Worm (Caenorhabditis elegans) whole organism, L4 larva: ENCODE measurements around the gene K10H10.4.

ENCODE experiments used
- F26F4.8 ChIP-seq: fragments of 200-800 bp; sonication (Bioruptor generic); conservative IDR thresholded peaks from 2 replicates; pipeline ENCODE4 v1.3.6; 2022; ENCODE audit warnings: missing genetic modification characterization, missing compliant biosample characterization
- F37D6.2 ChIP-seq: sonication (generic microtip); optimal IDR thresholded peaks from 2 replicates; lab custom pipeline; 2016; ENCODE audit warnings: mild to moderate bottlenecking, missing genetic modification characterization, missing compliant biosample characterization
- Y75B8A.6 ChIP-seq: fragments of 200-800 bp; sonication (Bioruptor generic); IDR thresholded peaks from 2 replicates; pipeline ENCODE4 v1.3.6; 2022; ENCODE audit warnings: missing genetic modification reagents, missing genetic modification characterization, missing compliant biosample characterization
- ZK337.2 ChIP-seq: fragments of 200-800 bp; sonication (Bioruptor generic); IDR thresholded peaks from 2 replicates; pipeline ENCODE4 v1.3.6; 2022; ENCODE audit warnings: missing genetic modification reagents, missing genetic modification characterization, missing compliant biosample characterization
- aha-1 ChIP-seq: fragments of 150-350 bp; peaks from one replicate; lab custom pipeline; 2014; ENCODE audit warnings: missing biosample characterization, missing genetic modification characterization
- arid-1 ChIP-seq: fragments of 200-800 bp; sonication (Bioruptor generic); conservative IDR thresholded peaks from 2 replicates; pipeline ENCODE4 v1.3.6; 2022; ENCODE audit warnings: missing genetic modification reagents, missing genetic modification characterization, missing compliant biosample characterization
- ceh-20 ChIP-seq: fragments of 200-800 bp; sonication (Bioruptor generic); IDR thresholded peaks from 2 replicates; pipeline ENCODE4 v1.3.6; 2022; ENCODE audit warnings: missing genetic modification reagents, missing genetic modification characterization, missing compliant biosample characterization
- ceh-44 ChIP-seq: fragments of 200-800 bp; sonication (Bioruptor generic); IDR thresholded peaks from 2 replicates; pipeline ENCODE4 v1.3.6; 2022; ENCODE audit warnings: missing genetic modification reagents, missing genetic modification characterization, missing compliant biosample characterization
- ctbp-1 ChIP-seq: fragments of 200-800 bp; sonication (Bioruptor generic); IDR thresholded peaks from 2 replicates; pipeline ENCODE4 v1.3.6; 2022; ENCODE audit warnings: missing genetic modification reagents, missing genetic modification characterization, missing compliant biosample characterization
- daf-16 ChIP-seq, 3 experiments: sonication (generic microtip); optimal IDR thresholded peaks; 2 replicates each; lab custom pipeline; 2016 to 2017; ENCODE audit warnings: missing genetic modification characterization in 3 of 3, missing genetic modification reagents in 3 of 3, mild to moderate bottlenecking in 2 of 3, missing compliant biosample characterization in 2 of 3, missing biosample characterization in 1 of 3, moderate library complexity in 1 of 3
- daf-8 ChIP-seq: fragments of 200-800 bp; sonication (Bioruptor generic); IDR thresholded peaks from 2 replicates; pipeline ENCODE4 v1.3.6; 2022; ENCODE audit warnings: missing genetic modification characterization, missing compliant biosample characterization
- dmd-8 ChIP-seq: fragments of 200-800 bp; sonication (Bioruptor generic); IDR thresholded peaks from 2 replicates; pipeline ENCODE4 v1.3.6; 2022; ENCODE audit warnings: missing genetic modification characterization, missing compliant biosample characterization
- dpl-1 ChIP-seq: fragments of 150-350 bp; optimal IDR thresholded peaks from 2 replicates; lab custom pipeline; 2014; ENCODE audit warnings: missing biosample characterization, missing genetic modification reagents, missing genetic modification characterization
- dve-1 ChIP-seq: sonication (generic microtip); optimal IDR thresholded peaks from 2 replicates; lab custom pipeline; 2017; ENCODE audit warnings: antibody characterized with exemption, mild to moderate bottlenecking, missing genetic modification characterization, missing compliant biosample characterization; ENCODE audit not compliant: insufficient read depth
- egl-43 ChIP-seq: fragments of 200-800 bp; sonication (Bioruptor generic); IDR thresholded peaks from 2 replicates; pipeline ENCODE4 v1.3.6; 2022; ENCODE audit warnings: missing genetic modification reagents, missing genetic modification characterization, missing compliant biosample characterization
- fos-1 ChIP-seq: fragments of 150-350 bp; optimal IDR thresholded peaks from 2 replicates; lab custom pipeline; 2014; ENCODE audit warnings: missing biosample characterization, missing genetic modification characterization
- hif-1 ChIP-seq, 2 experiments: sonication (generic microtip); optimal IDR thresholded peaks; 2 replicates each; lab custom pipeline; 2016 to 2017; ENCODE audit warnings: missing compliant biosample characterization in 2 of 2, missing genetic modification characterization in 2 of 2, missing genetic modification reagents in 2 of 2, missing genotype in 2 of 2, mild to moderate bottlenecking in 1 of 2
- hlh-11 ChIP-seq: fragments of 200-800 bp; sonication (Bioruptor generic); optimal IDR thresholded peaks from 2 replicates; lab custom pipeline; 2018; ENCODE audit warnings: mild to moderate bottlenecking, missing genetic modification characterization, missing compliant biosample characterization
- hlh-30 ChIP-seq: sonication (generic microtip); optimal IDR thresholded peaks from 2 replicates; lab custom pipeline; 2017; ENCODE audit warnings: antibody characterized with exemption, mild to moderate bottlenecking, missing genetic modification characterization, missing compliant biosample characterization; ENCODE audit not compliant: insufficient read depth
- lin-39 ChIP-seq: fragments of 150-350 bp; optimal IDR thresholded peaks from 2 replicates; lab custom pipeline; 2014; ENCODE audit warnings: missing biosample characterization, missing genetic modification reagents, missing genetic modification characterization
- lir-3 ChIP-seq: sonication (generic microtip); optimal IDR thresholded peaks from 2 replicates; lab custom pipeline; 2016; ENCODE audit warnings: mild to moderate bottlenecking, missing genetic modification characterization, missing compliant biosample characterization
- madf-9 ChIP-seq: fragments of 200-800 bp; sonication (Bioruptor generic); conservative IDR thresholded peaks from 2 replicates; pipeline ENCODE4 v1.3.6; 2022; ENCODE audit warnings: missing genetic modification reagents, missing genetic modification characterization, missing compliant biosample characterization
- mdl-1 ChIP-seq, 2 experiments: fragments of 150-350 bp in 1 of 2; sonication (generic microtip) in 1 of 2; optimal IDR thresholded peaks; 2 replicates each; lab custom pipeline; 2014 to 2017; ENCODE audit warnings: missing biosample characterization in 2 of 2, missing genetic modification characterization in 2 of 2
- mep-1 ChIP-seq: fragments of 150-350 bp; sonication (generic microtip); optimal IDR thresholded peaks from 3 replicates; lab custom pipeline; 2014; ENCODE audit warnings: missing biosample characterization, missing genetic modification characterization
- mxl-3 ChIP-seq: fragments of 200-800 bp; sonication (Bioruptor generic); optimal IDR thresholded peaks from 2 replicates; lab custom pipeline; 2018; ENCODE audit warnings: mild to moderate bottlenecking, missing genetic modification characterization, missing compliant biosample characterization
- nhr-237 ChIP-seq: sonication (generic microtip); optimal IDR thresholded peaks from 2 replicates; lab custom pipeline; 2017; ENCODE audit warnings: missing biosample characterization, missing genetic modification characterization
- nhr-28 ChIP-seq: fragments of 150-350 bp; optimal IDR thresholded peaks from 2 replicates; lab custom pipeline; 2014; ENCODE audit warnings: missing biosample characterization, missing genetic modification characterization
- nhr-48 ChIP-seq: sonication (generic microtip); optimal IDR thresholded peaks from 2 replicates; lab custom pipeline; 2016; ENCODE audit warnings: mild to moderate bottlenecking, missing genetic modification characterization, missing compliant biosample characterization
- nhr-6 ChIP-seq: fragments of 150-350 bp; optimal IDR thresholded peaks from 2 replicates; lab custom pipeline; 2014; ENCODE audit warnings: missing biosample characterization, missing genetic modification characterization
- nhr-77 ChIP-seq: fragments of 150-350 bp; optimal IDR thresholded peaks from 2 replicates; lab custom pipeline; 2014; ENCODE audit warnings: missing biosample characterization, missing genetic modification characterization
- set-16 ChIP-seq: fragments of 200-800 bp; sonication (Bioruptor generic); IDR thresholded peaks from 2 replicates; pipeline ENCODE4 v1.3.6; 2022; ENCODE audit warnings: missing genetic modification reagents, missing genetic modification characterization, missing compliant biosample characterization
- skn-1 ChIP-seq: fragments of 150-350 bp; optimal IDR thresholded peaks from 2 replicates; lab custom pipeline; 2014; ENCODE audit warnings: missing biosample characterization, missing genetic modification characterization
- snpc-1.2 ChIP-seq: fragments of 200-800 bp; sonication (Bioruptor generic); IDR thresholded peaks from 2 replicates; pipeline ENCODE4 v1.3.6; 2022; ENCODE audit warnings: missing genetic modification reagents, missing genetic modification characterization, missing compliant biosample characterization
- snpc-4 ChIP-seq: fragments of 150-350 bp; optimal IDR thresholded peaks from 2 replicates; lab custom pipeline; 2014; ENCODE audit warnings: missing biosample characterization, missing genetic modification characterization
- tag-97 ChIP-seq: fragments of 200-800 bp; sonication (Bioruptor generic); IDR thresholded peaks from 2 replicates; pipeline ENCODE4 v1.3.6; 2022; ENCODE audit warnings: missing genetic modification characterization, missing compliant biosample characterization
- zfp-3 ChIP-seq: fragments of 200-800 bp; sonication (Bioruptor generic); conservative IDR thresholded peaks from 2 replicates; pipeline ENCODE4 v1.3.6; 2022; ENCODE audit warnings: missing genetic modification reagents, missing genetic modification characterization, missing compliant biosample characterization
- ztf-11 ChIP-seq: fragments of 150-350 bp; optimal IDR thresholded peaks from 2 replicates; lab custom pipeline; 2014; ENCODE audit warnings: missing biosample characterization, missing genetic modification characterization

The K10H10.4 gene

DNA sequence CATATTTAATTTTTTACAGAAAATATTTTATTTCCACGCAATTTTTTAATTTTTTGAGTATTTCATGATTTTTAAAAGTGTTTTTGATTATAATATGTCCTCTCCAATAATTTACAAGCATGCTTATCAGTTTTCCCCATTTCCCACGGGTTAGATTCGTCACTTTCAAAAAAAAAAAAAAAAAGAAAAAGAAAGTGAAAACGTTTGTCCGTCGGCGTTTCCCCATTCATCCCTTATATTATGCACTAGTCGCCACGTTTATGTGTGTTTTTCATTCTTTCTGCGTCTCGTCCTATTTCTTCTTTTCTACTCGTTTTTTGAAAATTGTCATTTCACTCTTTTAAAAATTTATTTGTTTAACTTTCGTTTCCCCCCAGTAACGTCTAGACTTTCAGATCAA lies 10.8 kb upstream of the K10H10.4 start, which contains the start of gene vnut-1 (continued):
- TF ChIP-seq F37D6.2 (tag; lab: Kevin White, UChicago) (no peak), nhr-237 (no peak), lir-3 (no peak), Y75B8A.6 (GFP tag; lab: Robert Waterston, UW) (no peak), lin-39 (tag; lab: Kevin White, UChicago) (no peak), dmd-8 (no peak), mxl-3 (GFP tag; lab: Kevin White, UChicago) (no peak), hlh-30 (tag; lab: Kevin White, UChicago) (peak; percentile 55)

DNA sequence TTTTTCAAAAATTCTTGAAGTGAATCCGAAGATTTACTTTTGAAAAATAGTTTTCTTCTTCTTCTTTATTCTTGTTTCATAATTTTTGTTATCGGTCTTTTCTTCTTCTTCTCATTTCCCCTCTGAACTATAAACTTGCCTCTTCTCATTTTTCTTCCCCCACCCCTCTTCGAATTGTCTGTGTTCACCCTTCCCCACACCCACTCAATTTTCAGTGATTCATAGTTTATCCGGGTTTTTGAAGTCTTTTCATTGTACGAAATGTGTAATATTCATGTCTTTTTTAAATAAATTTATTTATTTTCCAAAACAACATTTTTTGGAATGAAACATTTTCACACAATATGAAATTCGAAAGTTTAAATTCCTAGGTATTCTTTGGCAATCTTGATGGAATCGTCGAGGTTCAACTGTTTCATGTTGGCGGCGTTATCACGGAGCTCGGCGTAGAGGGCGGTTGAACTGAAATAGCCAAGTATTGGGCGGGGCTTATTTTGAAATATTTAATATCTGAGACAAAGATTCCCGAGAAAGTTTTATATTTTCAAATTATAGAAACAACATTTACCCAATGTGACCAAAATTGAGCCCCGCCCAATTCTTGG lies 7.5 kb upstream of the K10H10.4 start:
- TF ChIP-seq zfp-3 (GFP tag; lab: Robert Waterston, UW) (0 out of 2 replicates have a peak, but pooled peaks have one; percentile 9), snpc-4 (no peak), daf-16 (GFP tag; optimal IDR thresholded peaks at IDR 0.05; lab: Kevin White, UChicago) (no peak), daf-16 (tag; optimal IDR thresholded peaks at IDR 0.05; lab: Kevin White, UChicago) (no peak), ZK337.2 (no peak), skn-1 (tag; lab: Kevin White, UChicago) (no peak), mep-1 (peak; percentile 13), arid-1 (GFP tag; lab: Robert Waterston, UW) (no peak)

ce11 chrII:14494014-14494413 lies 6.2 kb upstream of the K10H10.4 start:
- TF ChIP-seq ctbp-1 (GFP tag; lab: Robert Waterston, UW), result no peak
- 0 out of 2 replicates have a peak, but pooled peaks have one; percentile 8 for TF ChIP-seq egl-43
- TF ChIP-seq ceh-20, result no peak
- TF ChIP-seq mdl-1 (tag; optimal IDR thresholded peaks at IDR 0.05; lab: Kevin White, UChicago), result no peak
- TF ChIP-seq set-16 (GFP tag; lab: Robert Waterston, UW), result peak; percentile 34; the same call in 1 of the 2 replicates
- TF ChIP-seq aha-1 (tag; lab: Kevin White, UChicago), result peak; percentile 33
- TF ChIP-seq arid-1 (GFP tag; lab: Robert Waterston, UW), result no peak
- no peak for TF ChIP-seq snpc-1.2 (GFP tag; lab: Robert Waterston, UW)

DNA sequence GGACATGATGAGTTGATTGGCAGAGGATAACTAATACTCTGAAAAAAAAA lies 6.0 kb upstream of the K10H10.4 start, which contains the start of gene cysl-2:
TSS of gene cysl-2 (minus strand) at position 38 of the 50 bp plus-strand sequence.
- TF ChIP-seq snpc-4 (no peak), mdl-1 (tag; optimal IDR thresholded peaks at IDR 0.05; lab: Kevin White, UChicago) (no peak), F26F4.8 (no peak), ceh-44 (GFP tag; lab: Robert Waterston, UW) (no peak), nhr-77 (no peak), zfp-3 (GFP tag; lab: Robert Waterston, UW) (peak; percentile 9; the same call in 1 of the 2 replicates), daf-8 (GFP tag; lab: Robert Waterston, UW) (no peak), madf-9 (GFP tag; lab: Robert Waterston, UW) (no peak)

- no peak for TF ChIP-seq ZK337.2
- TF ChIP-seq fos-1 (tag; lab: Kevin White, UChicago), result no peak
- peak in 1 of 2 experiments; percentile 82 for TF ChIP-seq hif-1 (tag; optimal IDR thresholded peaks at IDR 0.05; lab: Kevin White, UChicago)
- TF ChIP-seq nhr-48 (tag; lab: Kevin White, UChicago), result no peak
- TF ChIP-seq daf-16 (GFP tag; optimal IDR thresholded peaks at IDR 0.05; lab: Kevin White, UChicago), result no peak
- peak; percentile 63 for TF ChIP-seq daf-16 (tag; optimal IDR thresholded peaks at IDR 0.05; lab: Kevin White, UChicago)
- peak; percentile 61 for TF ChIP-seq nhr-28 (tag; lab: Kevin White, UChicago)
- peak; percentile 64 for TF ChIP-seq dve-1 (tag; lab: Kevin White, UChicago)
- TF ChIP-seq tag-97 (GFP tag; lab: Robert Waterston, UW), result no peak
- TF ChIP-seq nhr-77, result peak; percentile 32
- no peak for TF ChIP-seq ztf-11 (tag; lab: Kevin White, UChicago)
- TF ChIP-seq nhr-6, result no peak
- peak; percentile 17 for TF ChIP-seq hlh-11 (tag; lab: Kevin White, UChicago)
- no peak for TF ChIP-seq dpl-1 (GFP tag; lab: Kevin White, UChicago)
These were observed 5.8 kb upstream of the K10H10.4 start for ce11 chrII:14494464-14494863.
